Worm (Caenorhabditis elegans) whole organism, late embryonic: Measurements from ENCODE around the gene srv-26.

Experiments
- ceh-45 ChIP-seq: fragments of 200-800 bp; sonication (Bioruptor generic); IDR thresholded peaks from 2 replicates; pipeline ENCODE4 v1.3.6; 2022; ENCODE audit warnings: missing genetic modification reagents, missing genetic modification characterization, missing compliant biosample characterization
- dmd-4 ChIP-seq: sonication (generic microtip); optimal IDR thresholded peaks from 2 replicates; lab custom pipeline; 2016; ENCODE audit warnings: borderline replicate concordance, missing genetic modification characterization, missing compliant biosample characterization
- dve-1 ChIP-seq: sonication (generic microtip); optimal IDR thresholded peaks from 2 replicates; lab custom pipeline; 2017; ENCODE audit warnings: antibody characterized with exemption, mild to moderate bottlenecking, missing genetic modification characterization, missing compliant biosample characterization
- eyg-1 ChIP-seq: sonication (generic microtip); optimal IDR thresholded peaks from 2 replicates; lab custom pipeline; 2016; ENCODE audit warnings: missing genotype, missing genetic modification characterization, missing compliant biosample characterization
- fkh-10 ChIP-seq: fragments of 150-350 bp; optimal IDR thresholded peaks from 2 replicates; lab custom pipeline; 2014; ENCODE audit warnings: missing biosample characterization, missing genetic modification reagents, missing genetic modification characterization
- hlh-13 ChIP-seq: fragments of 200-800 bp; sonication (Bioruptor generic); optimal IDR thresholded peaks from 2 replicates; lab custom pipeline; 2018; ENCODE audit warnings: mild to moderate bottlenecking, missing genetic modification characterization, missing compliant biosample characterization
- pqm-1 ChIP-seq: sonication (generic microtip); optimal IDR thresholded peaks from 2 replicates; lab custom pipeline; 2016; ENCODE audit warnings: missing genetic modification characterization, missing compliant biosample characterization
- sox-4 ChIP-seq: sonication (generic microtip); optimal IDR thresholded peaks from 2 replicates; lab custom pipeline; 2017; ENCODE audit warnings: mild to moderate bottlenecking, missing genetic modification characterization, inconsistent platforms, missing compliant biosample characterization
- tbx-2 ChIP-seq: sonication (generic microtip); optimal IDR thresholded peaks from 2 replicates; lab custom pipeline; 2016; ENCODE audit warnings: missing genetic modification characterization, missing compliant biosample characterization
- unc-55 ChIP-seq: sonication (generic microtip); optimal IDR thresholded peaks from 2 replicates; lab custom pipeline; 2017; ENCODE audit warnings: missing biosample characterization, missing genetic modification reagents, missing genetic modification characterization
- ztf-16 ChIP-seq: sonication (generic microtip); optimal IDR thresholded peaks from 2 replicates; lab custom pipeline; 2017; ENCODE audit warnings: missing genetic modification characterization, missing compliant biosample characterization

ce11 chrIV:6326448-6326847 lies 24.8 kb upstream of the srv-26 start, which contains the start of gene lsm-8:
- TF ChIP-seq unc-55 (no peak), dve-1 (tag; lab: Kevin White, UChicago) (no peak), sox-4 (tag; lab: Kevin White, UChicago) (no peak), eyg-1 (tag; lab: Kevin White, UChicago) (no peak), ztf-16 (tag; lab: Kevin White, UChicago) (no peak), dmd-4 (tag; lab: Kevin White, UChicago) (no peak), tbx-2 (tag; lab: Kevin White, UChicago) (no peak), ceh-45 (GFP tag; lab: Robert Waterston, UW) (no peak), pqm-1 (tag; lab: Kevin White, UChicago) (no peak), hlh-13 (GFP tag; lab: Kevin White, UChicago) (no peak), fkh-10 (GFP tag; lab: Kevin White, UChicago) (no peak)
